Fruit fly (Drosophila melanogaster): ENCODE results near the gene qtc.

Gene qtc

DNA sequence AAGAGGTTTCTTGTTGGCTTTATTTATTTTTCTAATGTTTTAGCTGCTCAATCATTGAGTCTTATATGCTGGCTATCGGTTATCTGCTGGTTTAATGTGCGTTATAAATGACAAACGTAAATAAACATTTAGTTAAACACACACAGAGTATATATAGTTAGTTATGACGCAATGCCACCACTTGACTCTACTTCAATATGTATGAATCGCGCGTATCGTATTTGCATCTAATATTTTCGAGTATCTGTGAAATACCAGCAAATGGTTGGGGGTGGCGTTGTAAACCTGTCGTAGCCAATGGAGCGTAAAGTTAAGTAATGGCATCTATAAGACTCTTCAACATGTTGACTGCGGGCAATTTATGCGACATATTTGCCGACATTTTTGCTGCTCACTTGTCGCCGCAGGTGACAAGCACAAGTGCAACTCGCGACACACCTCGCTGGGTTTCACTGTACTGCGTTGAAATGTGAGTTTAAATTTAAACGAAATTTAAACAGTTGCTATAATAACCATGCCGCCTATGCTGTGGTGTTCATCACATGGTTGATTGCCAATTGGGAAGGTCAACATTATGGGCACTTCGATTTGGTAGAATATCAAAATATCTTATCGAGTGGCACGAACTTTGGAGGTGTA is 53.0 kb downstream of the qtc start:
- no peak for TF ChIP-seq sage (GFP tag; optimal IDR thresholded peaks at IDR 0.05)
- TF ChIP-seq HLH106 (tag; optimal IDR thresholded peaks at IDR 0.05) = no peak
- no peak for TF ChIP-seq N (GFP tag; optimal IDR thresholded peaks at IDR 0.05)
- TF ChIP-seq Jra (GFP tag; optimal IDR thresholded peaks at IDR 0.05) = no peak
- no peak for TF ChIP-seq CG9705 (GFP tag; optimal IDR thresholded peaks at IDR 0.05)

DNA sequence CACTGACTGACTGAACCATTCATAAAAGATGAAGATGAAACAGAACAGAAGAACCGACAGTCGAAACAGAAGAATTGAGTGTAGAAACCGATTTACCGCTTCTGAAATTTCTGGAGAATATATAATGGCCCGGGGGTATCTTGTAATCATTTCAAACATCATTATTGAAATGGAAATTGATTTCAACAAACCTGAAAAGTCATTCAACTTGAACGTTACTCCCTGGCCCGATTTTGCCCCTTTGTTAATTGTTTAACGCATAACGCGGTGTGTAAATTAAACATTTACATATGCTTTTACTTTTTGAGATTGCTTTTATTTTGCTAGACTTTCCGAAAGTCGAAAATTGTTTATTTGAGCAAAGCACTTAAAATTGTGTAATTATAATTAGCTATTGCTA is 54.3 kb downstream of the qtc start:
- no peak for TF ChIP-seq tai (GFP tag; optimal IDR thresholded peaks at IDR 0.05)
- no peak for TF ChIP-seq fru (GFP tag; optimal IDR thresholded peaks at IDR 0.05)
- no peak for TF ChIP-seq Hr83 (GFP tag; optimal IDR thresholded peaks at IDR 0.05; ENCODE audit: poor library complexity, severe bottlenecking)
- no peak for TF ChIP-seq jim (GFP tag; optimal IDR thresholded peaks at IDR 0.05)
- TF ChIP-seq br (GFP tag; optimal IDR thresholded peaks at IDR 0.05) = no peak
- TF ChIP-seq Hr78 (GFP tag; optimal IDR thresholded peaks at IDR 0.05) = no peak
- TF ChIP-seq Jra (GFP tag; optimal IDR thresholded peaks at IDR 0.05) = no peak
- TF ChIP-seq CrebA (GFP tag; optimal IDR thresholded peaks at IDR 0.05; ENCODE audit: borderline replicate concordance) = no peak
- no peak for TF ChIP-seq foxo (GFP tag; optimal IDR thresholded peaks at IDR 0.05)
- no peak for TF ChIP-seq Hnf4 (GFP tag; optimal IDR thresholded peaks at IDR 0.05)
- no peak for TF ChIP-seq dmrt93B (GFP tag; optimal IDR thresholded peaks at IDR 0.05)
- no peak for TF ChIP-seq h (GFP tag; optimal IDR thresholded peaks at IDR 0.05)
- no peak for TF ChIP-seq Dfd (GFP tag; optimal IDR thresholded peaks at IDR 0.05)
- no peak for TF ChIP-seq CG32264 (GFP tag; optimal IDR thresholded peaks at IDR 0.05)
- no peak for TF ChIP-seq sv (GFP tag; optimal IDR thresholded peaks at IDR 0.05)
- TF ChIP-seq Dif (GFP tag; optimal IDR thresholded peaks at IDR 0.05; ENCODE audit: partially characterized antibody) = no peak
- no peak for TF ChIP-seq Abd-B (GFP tag; optimal IDR thresholded peaks at IDR 0.05)
- no peak for TF ChIP-seq pan (optimal IDR thresholded peaks at IDR 0.05)

DNA sequence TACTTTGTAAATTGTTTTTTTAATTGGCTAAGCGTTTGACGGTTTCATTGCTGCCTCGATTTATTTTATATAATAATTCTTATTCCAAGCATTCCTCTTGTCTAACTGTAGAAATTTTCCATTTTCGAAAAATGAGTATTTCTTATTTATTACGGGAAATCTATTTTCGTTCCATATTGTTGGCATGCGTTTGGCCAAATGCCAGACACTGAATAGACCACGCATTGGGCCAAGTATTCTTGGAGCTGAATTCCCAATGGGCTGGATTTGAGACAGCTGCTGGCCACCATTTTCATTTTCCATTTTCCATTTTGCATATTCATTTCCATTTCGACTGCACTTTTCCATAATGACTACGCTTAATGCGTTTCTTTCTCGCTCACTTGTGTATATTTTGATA is 55.9 kb downstream of the qtc start:
- TF ChIP-seq fru (GFP tag; optimal IDR thresholded peaks at IDR 0.05) = no peak
- TF ChIP-seq N (GFP tag; optimal IDR thresholded peaks at IDR 0.05) = no peak
- TF ChIP-seq br (GFP tag; optimal IDR thresholded peaks at IDR 0.05) = no peak
- TF ChIP-seq rgr (GFP tag; optimal IDR thresholded peaks at IDR 0.05) = no peak
- no peak for TF ChIP-seq CG32264 (GFP tag; optimal IDR thresholded peaks at IDR 0.05)
- no peak for TF ChIP-seq woc (GFP tag; optimal IDR thresholded peaks at IDR 0.05)
- no peak for TF ChIP-seq jim (GFP tag; optimal IDR thresholded peaks at IDR 0.05)
- TF ChIP-seq tai (GFP tag; optimal IDR thresholded peaks at IDR 0.05) = no peak
- no peak for TF ChIP-seq Rel (GFP tag; optimal IDR thresholded peaks at IDR 0.05)
- no peak for TF ChIP-seq Rel (tag; optimal IDR thresholded peaks at IDR 0.05)
- TF ChIP-seq lola (GFP tag; optimal IDR thresholded peaks at IDR 0.05) = no peak
- no peak for TF ChIP-seq Hnf4 (GFP tag; optimal IDR thresholded peaks at IDR 0.05)
- TF ChIP-seq dl (GFP tag; optimal IDR thresholded peaks at IDR 0.05; ENCODE audit: insufficient read depth in 1 of 2, partially characterized antibody in 2 of 2) = no peak
- no peak for TF ChIP-seq psq (GFP tag; optimal IDR thresholded peaks at IDR 0.05)
- no peak for TF ChIP-seq pan (optimal IDR thresholded peaks at IDR 0.05)
- TF ChIP-seq CrebA (GFP tag; optimal IDR thresholded peaks at IDR 0.05; ENCODE audit: borderline replicate concordance) = no peak
- no peak for TF ChIP-seq OdsH (GFP tag; optimal IDR thresholded peaks at IDR 0.05)
- TF ChIP-seq dmrt93B (GFP tag; optimal IDR thresholded peaks at IDR 0.05) = no peak
- no peak for TF ChIP-seq usp (GFP tag; optimal IDR thresholded peaks at IDR 0.05)
- TF ChIP-seq sv (GFP tag; optimal IDR thresholded peaks at IDR 0.05) = no peak
- no peak for TF ChIP-seq Dif (GFP tag; optimal IDR thresholded peaks at IDR 0.05; ENCODE audit: partially characterized antibody)

DNA sequence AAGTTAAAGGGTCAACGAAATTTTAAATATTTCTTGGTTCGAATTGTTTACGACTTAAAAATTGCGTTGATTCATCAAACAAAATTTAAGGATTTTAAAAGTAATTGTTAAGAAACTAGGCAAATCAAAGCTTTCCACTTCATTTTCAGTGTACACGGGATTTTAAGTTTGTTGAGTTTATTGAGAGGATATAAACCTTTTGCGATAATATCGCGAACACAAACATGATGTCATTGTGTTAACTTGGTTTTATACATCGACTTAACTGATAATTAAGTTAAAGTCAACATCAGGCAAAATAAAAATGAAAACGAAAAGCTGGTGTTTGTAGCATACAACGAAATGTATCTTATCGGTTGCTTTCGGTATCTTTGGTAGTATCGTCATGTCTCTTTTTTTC is 56.4 kb downstream of the qtc start:
- TF ChIP-seq Hr78 (GFP tag; optimal IDR thresholded peaks at IDR 0.05) (no peak), rgr (GFP tag; optimal IDR thresholded peaks at IDR 0.05) (no peak), foxo (GFP tag; optimal IDR thresholded peaks at IDR 0.05) (peak in 1 of 2 experiments; percentile 7), Sp1 (GFP tag; optimal IDR thresholded peaks at IDR 0.05) (peak; percentile 8), sv (GFP tag; optimal IDR thresholded peaks at IDR 0.05) (no peak)

DNA sequence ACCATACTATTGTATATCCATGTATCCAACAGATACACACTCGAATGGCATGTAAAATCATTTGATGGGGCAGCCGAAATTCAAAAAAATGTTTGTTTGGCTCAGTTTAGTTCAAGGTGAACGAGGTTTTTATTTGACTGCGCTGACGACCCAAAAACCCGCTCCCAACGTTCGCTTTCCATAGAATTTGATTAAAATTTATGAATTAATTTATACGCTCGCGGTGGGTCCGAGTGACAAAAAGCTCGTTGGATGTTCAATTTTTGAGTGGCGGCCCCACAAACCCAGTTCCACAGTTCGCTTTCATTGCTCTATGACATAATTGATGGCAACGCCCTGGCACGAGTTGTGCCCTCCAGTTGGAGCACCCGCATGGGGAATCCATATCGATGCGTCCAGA is 59.0 kb downstream of the qtc start:
- TF ChIP-seq dl (GFP tag; optimal IDR thresholded peaks at IDR 0.05; ENCODE audit: insufficient read depth in 1 of 2, partially characterized antibody in 2 of 2) (no peak), Dfd (GFP tag; optimal IDR thresholded peaks at IDR 0.05) (no peak), Vsx2 (GFP tag; optimal IDR thresholded peaks at IDR 0.05; ENCODE audit: partially characterized antibody) (no peak), HLH106 (tag; optimal IDR thresholded peaks at IDR 0.05) (no peak)

Measured in whole organism, wandering third instar larva.